Fruit fly (Drosophila melanogaster) whole organism, embryonic: Measurements from ENCODE around the gene Capr.

Source experiments
- BEAF-32 ChIP-seq: fragments of 200-800 bp; sonication (Bioruptor generic); optimal IDR thresholded peaks from 3 replicates; lab custom pipeline; 2017; ENCODE audit warnings: missing biosample characterization, missing genetic modification characterization, mild to moderate bottlenecking, moderate library complexity, missing genetic modification reagents
- C15 ChIP-seq: fragments of 200-800 bp; sonication (Bioruptor generic); IDR thresholded peaks from 3 replicates; pipeline ENCODE4 v1.3.6; 2022; ENCODE audit warnings: missing biosample characterization, missing genetic modification characterization
- CG1024 ChIP-seq: fragments of 200-800 bp; sonication (Bioruptor generic); IDR thresholded peaks from 2 replicates; pipeline ENCODE4 v1.3.6; 2022; ENCODE audit warnings: missing biosample characterization, missing genetic modification characterization
- CG10565 ChIP-seq: fragments of 200-800 bp; sonication (Bioruptor generic); optimal IDR thresholded peaks from 3 replicates; lab custom pipeline; 2016; ENCODE audit warnings: missing biosample characterization, mild to moderate bottlenecking, missing genetic modification characterization
- CG10979 ChIP-seq: fragments of 200-800 bp; sonication (Bioruptor generic); optimal IDR thresholded peaks from 2 replicates; lab custom pipeline; 2018; ENCODE audit warnings: missing biosample characterization, mild to moderate bottlenecking, missing genetic modification characterization, moderate library complexity
- CG11093 ChIP-seq: fragments of 200-800 bp; sonication (Bioruptor generic); IDR thresholded peaks from 3 replicates; pipeline ENCODE4 v1.3.6; 2022; ENCODE audit warnings: missing biosample characterization, missing genetic modification characterization
- CG11456 ChIP-seq: fragments of 200-800 bp; sonication (Bioruptor generic); IDR thresholded peaks from 3 replicates; pipeline ENCODE4 v1.3.6; 2022; ENCODE audit warnings: missing biosample characterization, missing genetic modification characterization
- CG12104 ChIP-seq: fragments of 200-800 bp; sonication (Bioruptor generic); optimal IDR thresholded peaks from 3 replicates; lab custom pipeline; 2016; ENCODE audit warnings: missing biosample characterization, missing genetic modification characterization
- CG12769 ChIP-seq: fragments of 200-800 bp; sonication (Bioruptor generic); optimal IDR thresholded peaks from 2 replicates; lab custom pipeline; 2019; ENCODE audit warnings: missing biosample characterization, mild to moderate bottlenecking, missing genetic modification characterization, moderate library complexity
- CG14667 ChIP-seq: fragments of 200-800 bp; sonication (Bioruptor generic); IDR thresholded peaks from 2 replicates; pipeline ENCODE4 v1.3.6; 2022; ENCODE audit warnings: missing biosample characterization, missing genetic modification characterization
- CG14710 ChIP-seq: fragments of 200-800 bp; sonication (Bioruptor generic); optimal IDR thresholded peaks from 3 replicates; lab custom pipeline; 2019; ENCODE audit warnings: missing biosample characterization, mild to moderate bottlenecking, missing genetic modification characterization, moderate library complexity
- CG15514 ChIP-seq: fragments of 200-800 bp; sonication (Bioruptor generic); optimal IDR thresholded peaks from 3 replicates; lab custom pipeline; 2017; ENCODE audit warnings: missing biosample characterization, missing genetic modification characterization, mild to moderate bottlenecking, moderate library complexity, missing genetic modification reagents
- CG17359 ChIP-seq: fragments of 200-800 bp; sonication (Bioruptor generic); optimal IDR thresholded peaks from 3 replicates; lab custom pipeline; 2018; ENCODE audit warnings: missing biosample characterization, mild to moderate bottlenecking, missing genetic modification characterization, moderate library complexity
- CG17385 ChIP-seq: fragments of 200-800 bp; sonication (Bioruptor generic); optimal IDR thresholded peaks from 3 replicates; lab custom pipeline; 2018; ENCODE audit warnings: missing biosample characterization, mild to moderate bottlenecking, missing genetic modification characterization
- CG17612 ChIP-seq: fragments of 200-800 bp; sonication (Bioruptor generic); IDR thresholded peaks from 2 replicates; pipeline ENCODE4 v1.3.6; 2022; ENCODE audit warnings: missing biosample characterization, missing genetic modification characterization
- CG3995 ChIP-seq: fragments of 200-800 bp; sonication (Bioruptor generic); optimal IDR thresholded peaks from 3 replicates; lab custom pipeline; 2016; ENCODE audit warnings: missing biosample characterization, missing genetic modification characterization
- CG4617 ChIP-seq: fragments of 200-800 bp; sonication (Bioruptor generic); optimal IDR thresholded peaks from 3 replicates; lab custom pipeline; 2016; ENCODE audit warnings: missing biosample characterization, missing genetic modification characterization, borderline replicate concordance
- CG7372 ChIP-seq: fragments of 200-800 bp; sonication (Bioruptor generic); IDR thresholded peaks from 2 replicates; pipeline ENCODE4 v1.3.6; 2022; ENCODE audit warnings: missing biosample characterization, missing genetic modification characterization
- CG7745 ChIP-seq: fragments of 200-800 bp; sonication (Bioruptor generic); optimal IDR thresholded peaks from 2 replicates; lab custom pipeline; 2018; ENCODE audit warnings: missing biosample characterization, mild to moderate bottlenecking, missing genetic modification characterization, moderate library complexity
- CG7786 ChIP-seq: fragments of 200-800 bp; sonication (Bioruptor generic); optimal IDR thresholded peaks from 2 replicates; lab custom pipeline; 2016; ENCODE audit warnings: missing biosample characterization, missing genetic modification characterization
- CG8290 ChIP-seq, 3 experiments: fragments of 200-800 bp; sonication (Bioruptor generic); optimal IDR thresholded peaks; 2 replicates each; lab custom pipeline; 2016 to 2019; ENCODE audit warnings: missing biosample characterization in 3 of 3, missing genetic modification characterization in 3 of 3, mild to moderate bottlenecking in 2 of 3, moderate library complexity in 1 of 3
- D ChIP-seq, 2 experiments: fragments of 200-800 bp in 1 of 2; fragments of >200 bp in 1 of 2; sonication (Bioruptor generic) in 1 of 2; optimal IDR thresholded peaks; 2 replicates in 1 of 2; 3 replicates in 1 of 2; lab custom pipeline; 2017; ENCODE audit warnings: mild to moderate bottlenecking in 1 of 2, missing biosample characterization in 1 of 2, missing genetic modification characterization in 1 of 2, missing genetic modification reagents in 1 of 2
- Dip3 ChIP-seq: fragments of 200-800 bp; sonication (Bioruptor generic); optimal IDR thresholded peaks from 3 replicates; lab custom pipeline; 2016; ENCODE audit warnings: missing biosample characterization, missing genetic modification characterization
- ERR ChIP-seq: fragments of 200-800 bp; sonication (Bioruptor generic); optimal IDR thresholded peaks from 2 replicates; lab custom pipeline; 2016; ENCODE audit warnings: missing biosample characterization, missing genetic modification characterization
- Fer1 ChIP-seq: fragments of 200-800 bp; sonication (Bioruptor generic); optimal IDR thresholded peaks from 2 replicates; lab custom pipeline; 2017; ENCODE audit warnings: missing biosample characterization, mild to moderate bottlenecking, missing genetic modification characterization
- Fer3 ChIP-seq: fragments of 200-800 bp; sonication (Bioruptor generic); optimal IDR thresholded peaks from 2 replicates; lab custom pipeline; 2018; ENCODE audit warnings: missing biosample characterization, mild to moderate bottlenecking, missing genetic modification characterization, moderate library complexity
- H2.0 ChIP-seq: fragments of 200-800 bp; sonication (Bioruptor generic); IDR thresholded peaks from 2 replicates; pipeline ENCODE4 v1.3.6; 2022; ENCODE audit warnings: missing biosample characterization, missing genetic modification characterization
- Jarid2 ChIP-seq: fragments of 200-800 bp; sonication (Bioruptor generic); optimal IDR thresholded peaks from 3 replicates; lab custom pipeline; 2017; ENCODE audit warnings: mild to moderate bottlenecking, missing biosample characterization, missing genetic modification reagents, missing genetic modification characterization
- Lhr ChIP-seq: fragments of 200-800 bp; sonication (Bioruptor generic); optimal IDR thresholded peaks from 3 replicates; lab custom pipeline; 2017; ENCODE audit warnings: mild to moderate bottlenecking, missing biosample characterization, missing genetic modification reagents, missing genetic modification characterization
- NC2α ChIP-seq: fragments of 200-800 bp; sonication (Bioruptor generic); optimal IDR thresholded peaks from 2 replicates; lab custom pipeline; 2016; ENCODE audit warnings: missing biosample characterization, missing genetic modification characterization
- Poxn ChIP-seq: fragments of 200-800 bp; sonication (Bioruptor generic); IDR thresholded peaks from 2 replicates; pipeline ENCODE4 v1.3.6; 2022; ENCODE audit warnings: missing biosample characterization, missing genetic modification characterization
- Sin3A ChIP-seq: fragments of >200 bp; optimal IDR thresholded peaks from 2 replicates; lab custom pipeline; 2018
- TFAM ChIP-seq: fragments of 200-800 bp; sonication (Bioruptor generic); optimal IDR thresholded peaks from 2 replicates; lab custom pipeline; 2017; ENCODE audit warnings: missing biosample characterization, missing genetic modification characterization, inconsistent platforms
- Taf1 ChIP-seq: fragments of 200-800 bp; sonication (Bioruptor generic); IDR thresholded peaks from 2 replicates; pipeline ENCODE4 v1.3.6; 2022; ENCODE audit warnings: missing biosample characterization, missing genetic modification characterization
- aop ChIP-seq: fragments of 200-800 bp; sonication (Bioruptor generic); IDR thresholded peaks from 2 replicates; pipeline ENCODE4 v1.3.6; 2022; ENCODE audit warnings: missing biosample characterization, missing genetic modification characterization
- ci ChIP-seq: fragments of 200-800 bp; sonication (Bioruptor generic); IDR thresholded peaks from 3 replicates; pipeline ENCODE4 v1.3.6; 2022; ENCODE audit warnings: missing biosample characterization, missing genetic modification characterization
- emc ChIP-seq: fragments of 200-800 bp; sonication (Bioruptor generic); optimal IDR thresholded peaks from 2 replicates; lab custom pipeline; 2016; ENCODE audit warnings: missing biosample characterization, missing genetic modification characterization
- ems ChIP-seq: fragments of 200-800 bp; sonication (Bioruptor generic); optimal IDR thresholded peaks from 3 replicates; lab custom pipeline; 2016; ENCODE audit warnings: missing biosample characterization, missing genetic modification characterization
- fu2 ChIP-seq: fragments of 200-800 bp; sonication (Bioruptor generic); optimal IDR thresholded peaks from 2 replicates; lab custom pipeline; 2016; ENCODE audit warnings: missing biosample characterization, missing genetic modification characterization
- hkb ChIP-seq, 2 experiments: fragments of 200-800 bp in 1 of 2; fragments of >200 bp in 1 of 2; sonication (Bioruptor generic) in 1 of 2; IDR thresholded peaks in 1 of 2; optimal IDR thresholded peaks in 1 of 2; 2 replicates each; pipeline versions ENCODE4 v1.3.6 to Lab custom; 2017 to 2022; ENCODE audit warnings: missing biosample characterization in 1 of 2, missing genetic modification characterization in 1 of 2
- lilli ChIP-seq: fragments of 200-800 bp; sonication (Bioruptor generic); optimal IDR thresholded peaks from 3 replicates; lab custom pipeline; 2016; ENCODE audit warnings: missing biosample characterization, missing genetic modification characterization
- mam ChIP-seq: fragments of 200-800 bp; sonication (Bioruptor generic); optimal IDR thresholded peaks from 3 replicates; lab custom pipeline; 2016; ENCODE audit warnings: missing biosample characterization, missing genetic modification characterization
- sc ChIP-seq, 3 experiments: fragments of >200 bp in 2 of 3; fragments of 200-800 bp in 1 of 3; sonication (Bioruptor generic) in 1 of 3; optimal IDR thresholded peaks; 2 replicates in 2 of 3; 3 replicates in 1 of 3; lab custom pipeline; 2017; ENCODE audit warnings: mild to moderate bottlenecking in 1 of 3, missing biosample characterization in 1 of 3, missing genetic modification characterization in 1 of 3, missing genetic modification reagents in 1 of 3
- sd ChIP-seq: fragments of 200-800 bp; sonication (Bioruptor generic); optimal IDR thresholded peaks from 3 replicates; lab custom pipeline; 2018; ENCODE audit warnings: missing biosample characterization, mild to moderate bottlenecking, missing genetic modification characterization, moderate library complexity
- stc ChIP-seq: fragments of 200-800 bp; sonication (Bioruptor generic); IDR thresholded peaks from 2 replicates; pipeline ENCODE4 v1.3.6; 2022; ENCODE audit warnings: missing biosample characterization, missing genetic modification characterization
- tio ChIP-seq: fragments of 200-800 bp; sonication (Bioruptor generic); optimal IDR thresholded peaks from 2 replicates; lab custom pipeline; 2017; ENCODE audit warnings: missing biosample characterization, missing genetic modification characterization, inconsistent platforms
- vfl ChIP-seq: fragments of 200-800 bp; sonication (Bioruptor generic); optimal IDR thresholded peaks from 2 replicates; lab custom pipeline; 2016; ENCODE audit warnings: missing biosample characterization, missing genetic modification characterization

Capr gene

dm6 chr3L:18620988-18621734, 52.0 kb downstream of the Capr start (continued):
- TF ChIP-seq CG10979 (tag; lab: Kevin White, UChicago), result peak; percentile 51
- TF ChIP-seq Taf1 (GFP tag; lab: Robert Waterston, UW), result no peak
- TF ChIP-seq BEAF-32, result peak; percentile 76
- peak; percentile 35 for TF ChIP-seq Fer1 (GFP tag; lab: Kevin White, UChicago)
- no peak for TF ChIP-seq sc (optimal IDR thresholded peaks at IDR 0.05; lab: Kevin White, UChicago)
- TF ChIP-seq sc (GFP tag; optimal IDR thresholded peaks at IDR 0.05; lab: Kevin White, UChicago), result peak; percentile 3
- peak; percentile 43; the same call in 1 of the 2 replicates for TF ChIP-seq H2.0 (GFP tag; lab: Robert Waterston, UW)
- peak; percentile 77 for TF ChIP-seq CG12769
- no peak for TF ChIP-seq C15 (GFP tag; lab: Robert Waterston, UW)
- TF ChIP-seq Poxn, result no peak
- TF ChIP-seq D (optimal IDR thresholded peaks at IDR 0.05; lab: Kevin White, UChicago), result no peak
- peak; percentile 3 for TF ChIP-seq D (GFP tag; optimal IDR thresholded peaks at IDR 0.05; lab: Kevin White, UChicago)
- peak; percentile 10; the same call in 1 of the 2 replicates for TF ChIP-seq CG17612 (GFP tag; lab: Robert Waterston, UW)
- TF ChIP-seq CG8290 (GFP tag; optimal IDR thresholded peaks at IDR 0.05; lab: Kevin White, UChicago), result peak; percentile 80
- TF ChIP-seq CG8290 (tag; optimal IDR thresholded peaks at IDR 0.05; lab: Kevin White, UChicago), result peak; percentile 81 to 94
- no peak for TF ChIP-seq Jarid2 (GFP tag; lab: Kevin White, UChicago)
- peak; percentile 90 for TF ChIP-seq sd (tag; lab: Kevin White, UChicago)
- 0 out of 2 replicates have a peak, but pooled peaks have one; percentile 29 for TF ChIP-seq aop
- TF ChIP-seq Lhr, result peak; percentile 45
- peak; percentile 80 for TF ChIP-seq mam (GFP tag; lab: Kevin White, UChicago)
- TF ChIP-seq CG11093 (GFP tag; lab: Robert Waterston, UW), result no peak
- TF ChIP-seq stc (GFP tag; lab: Robert Waterston, UW), result 0 out of 2 replicates have a peak, but pooled peaks have one; percentile 33
- peak; percentile 67 for TF ChIP-seq lilli (GFP tag; lab: Kevin White, UChicago)
- TF ChIP-seq tio (GFP tag; lab: Kevin White, UChicago), result no peak
- TF ChIP-seq CG17359, result peak; percentile 45
- peak; percentile 63 for TF ChIP-seq ERR
- TF ChIP-seq CG14667 (GFP tag; lab: Robert Waterston, UW), result no peak
- peak; percentile 38; the same call in 2 of the 3 replicates for TF ChIP-seq ci (GFP tag; lab: Robert Waterston, UW)
- no peak for TF ChIP-seq CG7372 (GFP tag; lab: Robert Waterston, UW)
- peak; percentile 51 for TF ChIP-seq emc
- peak; percentile 55 for TF ChIP-seq ems (GFP tag; lab: Kevin White, UChicago)
- no peak for TF ChIP-seq hkb (optimal IDR thresholded peaks at IDR 0.05; lab: Kevin White, UChicago)
- TF ChIP-seq hkb (GFP tag; IDR thresholded peaks at IDR 0.05; lab: Robert Waterston, UW), result 0 out of 2 replicates have a peak, but pooled peaks have one; percentile 18
- TF ChIP-seq CG14710 (tag; lab: Kevin White, UChicago), result peak; percentile 47
- TF ChIP-seq CG1024 (GFP tag; lab: Robert Waterston, UW), result no peak
- TF ChIP-seq vfl (GFP tag; lab: Kevin White, UChicago), result peak; percentile 45
- peak; percentile 21 for TF ChIP-seq fu2 (GFP tag; lab: Kevin White, UChicago)
- TF ChIP-seq CG12104, result no peak
- peak; percentile 28 for TF ChIP-seq CG17385 (GFP tag; lab: Kevin White, UChicago)
- TF ChIP-seq CG3995 (GFP tag; lab: Kevin White, UChicago), result peak; percentile 90
- no peak for TF ChIP-seq CG7745 (tag; lab: Kevin White, UChicago)
- TF ChIP-seq Fer3 (tag; lab: Kevin White, UChicago), result peak; percentile 32
- TF ChIP-seq CG4617, result no peak
- no peak for TF ChIP-seq TFAM (GFP tag; lab: Kevin White, UChicago)
- no peak for TF ChIP-seq NC2α (GFP tag; lab: Kevin White, UChicago)
- TF ChIP-seq CG10565 (GFP tag; lab: Kevin White, UChicago), result no peak
- no peak for TF ChIP-seq Sin3A (lab: Kevin White, UChicago)
- TF ChIP-seq CG11456, result peak; percentile 66; the same call in 2 of the 3 replicates
- TF ChIP-seq Dip3 (GFP tag; lab: Kevin White, UChicago), result peak; percentile 20
- peak; percentile 38 for TF ChIP-seq CG7786 (GFP tag; lab: Kevin White, UChicago)
- TF ChIP-seq CG15514 (GFP tag; lab: Kevin White, UChicago), result peak; percentile 47
